Worm (Caenorhabditis elegans) whole organism, L1 larva: ENCODE measurements around the gene K09G1.2.

Experiments
- egl-27 ChIP-seq, 2 experiments: fragments of 150-350 bp in 1 of 2; sonication (generic microtip); optimal IDR thresholded peaks; 3 replicates each; lab custom pipeline; 2017 to 2018; ENCODE audit warnings: missing biosample characterization in 2 of 2, missing genetic modification characterization in 2 of 2, missing genetic modification reagents in 2 of 2
- rnt-1 ChIP-seq: sonication (generic microtip); optimal IDR thresholded peaks from 2 replicates; lab custom pipeline; 2016; ENCODE audit warnings: mild to moderate bottlenecking, missing genetic modification characterization, moderate library complexity, missing compliant biosample characterization
- tbx-2 ChIP-seq: sonication (generic microtip); optimal IDR thresholded peaks from 2 replicates; lab custom pipeline; 2016; ENCODE audit warnings: missing genetic modification characterization, missing compliant biosample characterization

- TF ChIP-seq rnt-1 (peak; percentile 36), tbx-2 (tag; lab: Kevin White, UChicago) (peak; percentile 16), egl-27 (tag; optimal IDR thresholded peaks at IDR 0.05; lab: Kevin White, UChicago) (no peak)
These were observed 41.0 kb upstream of the K09G1.2 start, which contains the start of gene nstp-10 for ce11 chrV:9549459-9549858.
